Worm (Caenorhabditis elegans) whole organism, young adult: ENCODE data around the gene T13F3.8.

Experiments
- Y79H2A.3 ChIP-seq: fragments of 200-800 bp; sonication (Bioruptor generic); conservative IDR thresholded peaks from 2 replicates; pipeline ENCODE4 v1.3.6; 2022; ENCODE audit warnings: missing genetic modification reagents, missing genetic modification characterization, missing compliant biosample characterization
- ama-1 ChIP-seq, 3 experiments: fragments of 150-350 bp in 1 of 3; sonication (generic microtip) in 2 of 3; optimal IDR thresholded peaks; 2 replicates each; lab custom pipeline; 2014 to 2018; ENCODE audit warnings: missing biosample characterization in 2 of 3, missing genetic modification characterization in 2 of 3, missing genetic modification reagents in 2 of 3
- aptf-2 ChIP-seq: fragments of 200-800 bp; sonication (Bioruptor generic); conservative IDR thresholded peaks from 2 replicates; pipeline ENCODE4 v1.3.6; 2022; ENCODE audit warnings: missing genetic modification reagents, missing genetic modification characterization, missing compliant biosample characterization
- aptf-3 ChIP-seq: fragments of 200-800 bp; sonication (Bioruptor generic); IDR thresholded peaks from 2 replicates; pipeline ENCODE4 v1.3.6; 2022; ENCODE audit warnings: missing genetic modification characterization, missing compliant biosample characterization
- attf-6 ChIP-seq: fragments of 200-800 bp; sonication (Bioruptor generic); IDR thresholded peaks from 2 replicates; pipeline ENCODE4 v1.3.6; 2022; ENCODE audit warnings: missing genetic modification reagents, missing genetic modification characterization, missing compliant biosample characterization
- hlh-26 ChIP-seq: fragments of 200-800 bp; sonication (Bioruptor generic); conservative IDR thresholded peaks from 2 replicates; pipeline ENCODE4 v1.3.6; 2022; ENCODE audit warnings: missing genetic modification reagents, missing genetic modification characterization, missing compliant biosample characterization
- mcd-1 ChIP-seq: fragments of 200-800 bp; sonication (Bioruptor generic); IDR thresholded peaks from 2 replicates; pipeline ENCODE4 v1.3.6; 2022; ENCODE audit warnings: missing genetic modification reagents, missing genetic modification characterization, missing compliant biosample characterization
- sea-2 ChIP-seq: fragments of 200-800 bp; sonication (Bioruptor generic); IDR thresholded peaks from 2 replicates; pipeline ENCODE4 v1.3.6; 2022; ENCODE audit warnings: missing genetic modification characterization, missing compliant biosample characterization

DNA sequence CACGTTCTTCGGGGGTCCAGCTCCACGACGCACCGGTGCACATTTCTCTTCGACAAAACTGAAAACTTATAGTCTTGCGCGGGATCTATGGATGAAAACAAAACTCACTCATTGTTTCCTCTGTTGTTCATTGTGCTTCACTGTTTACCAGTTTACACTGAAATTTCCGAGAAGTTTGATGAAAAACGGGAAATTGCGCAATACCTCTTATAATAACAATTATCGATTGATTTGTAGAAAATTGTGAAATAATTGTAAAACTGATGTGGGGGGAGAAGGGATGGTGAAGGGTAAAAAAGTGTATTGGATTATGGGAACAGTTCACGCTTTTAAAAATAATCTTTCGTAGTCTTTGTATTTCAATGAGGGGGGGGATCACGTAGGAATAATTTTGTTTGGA is 40.2 kb upstream of the T13F3.8 start:
- TF ChIP-seq mcd-1 (no peak), Y79H2A.3 (GFP tag; lab: Robert Waterston, UW) (no peak), ama-1 (optimal IDR thresholded peaks at IDR 0.05; lab: Kevin White, UChicago) (no peak), ama-1 (GFP tag; optimal IDR thresholded peaks at IDR 0.05; lab: Kevin White, UChicago) (no peak), attf-6 (GFP tag; lab: Robert Waterston, UW) (no peak), sea-2 (GFP tag; lab: Robert Waterston, UW) (no peak), hlh-26 (GFP tag; lab: Robert Waterston, UW) (no peak), aptf-2 (no peak), aptf-3 (GFP tag; lab: Robert Waterston, UW) (no peak)
